Worm (Caenorhabditis elegans) whole organism, mixed stage, embryonic: ENCODE data around the gene ptr-18.

Experiments used
- M03D4.4 ChIP-seq: sonication (generic microtip); optimal IDR thresholded peaks from 2 replicates; lab custom pipeline; 2017; ENCODE audit warnings: mild to moderate bottlenecking, missing genetic modification characterization, missing compliant biosample characterization
- blmp-1 ChIP-seq: fragments of 150-350 bp; optimal IDR thresholded peaks from 2 replicates; lab custom pipeline; 2014; ENCODE audit warnings: missing biosample characterization, missing genetic modification characterization
- ceh-43 ChIP-seq: fragments of 200-800 bp; sonication (Bioruptor generic); optimal IDR thresholded peaks from 2 replicates; lab custom pipeline; 2018; ENCODE audit warnings: mild to moderate bottlenecking, missing genetic modification characterization, moderate library complexity, missing compliant biosample characterization
- ces-1 ChIP-seq: fragments of 150-350 bp; optimal IDR thresholded peaks from 2 replicates; lab custom pipeline; 2014; ENCODE audit warnings: missing biosample characterization, missing genetic modification reagents, missing genetic modification characterization
- cnd-1 ChIP-seq: fragments of 200-800 bp; sonication (Bioruptor generic); optimal IDR thresholded peaks from 2 replicates; lab custom pipeline; 2018; ENCODE audit warnings: mild to moderate bottlenecking, missing genetic modification characterization, missing compliant biosample characterization
- drap-1 ChIP-seq: fragments of 200-800 bp; sonication (Bioruptor generic); optimal IDR thresholded peaks from 3 replicates; lab custom pipeline; 2018; ENCODE audit warnings: mild to moderate bottlenecking, missing genetic modification characterization, missing compliant biosample characterization
- elt-1 ChIP-seq: sonication (generic microtip); optimal IDR thresholded peaks from 2 replicates; lab custom pipeline; 2017; ENCODE audit warnings: missing genetic modification characterization, mild to moderate bottlenecking, missing compliant biosample characterization, antibody characterized with exemption, moderate library complexity, borderline replicate concordance; ENCODE audit not compliant: insufficient read depth
- elt-3 ChIP-seq: fragments of 150-350 bp; optimal IDR thresholded peaks from 2 replicates; lab custom pipeline; 2014; ENCODE audit warnings: missing biosample characterization, missing genetic modification characterization
- flh-1 ChIP-seq: fragments of 200-800 bp; sonication (Bioruptor generic); optimal IDR thresholded peaks from 2 replicates; lab custom pipeline; 2018; ENCODE audit warnings: mild to moderate bottlenecking, missing genetic modification characterization, moderate library complexity, missing compliant biosample characterization
- ham-2 ChIP-seq: fragments of 200-800 bp; sonication (Bioruptor generic); optimal IDR thresholded peaks from 2 replicates; lab custom pipeline; 2018; ENCODE audit warnings: mild to moderate bottlenecking, missing genetic modification characterization, missing compliant biosample characterization
- hlh-1 ChIP-seq: fragments of 150-350 bp; optimal IDR thresholded peaks from 2 replicates; lab custom pipeline; 2014; ENCODE audit warnings: missing biosample characterization, missing genetic modification reagents, missing genetic modification characterization
- lin-13 ChIP-seq: fragments of 150-350 bp; optimal IDR thresholded peaks from 2 replicates; lab custom pipeline; 2014; ENCODE audit warnings: missing biosample characterization, missing genetic modification characterization
- lin-32 ChIP-seq: fragments of 200-800 bp; sonication (Bioruptor generic); optimal IDR thresholded peaks from 2 replicates; lab custom pipeline; 2018; ENCODE audit warnings: mild to moderate bottlenecking, missing genetic modification characterization, missing compliant biosample characterization
- lsy-2 ChIP-seq: fragments of 150-350 bp; optimal IDR thresholded peaks from 2 replicates; lab custom pipeline; 2014; ENCODE audit warnings: missing biosample characterization, missing genetic modification characterization
- mab-5 ChIP-seq: fragments of 150-350 bp; optimal IDR thresholded peaks from 2 replicates; lab custom pipeline; 2014; ENCODE audit warnings: missing biosample characterization, missing genetic modification characterization
- mep-1 ChIP-seq: fragments of 150-350 bp; optimal IDR thresholded peaks from 2 replicates; lab custom pipeline; 2017; ENCODE audit warnings: missing biosample characterization, missing genetic modification reagents, missing genetic modification characterization, inconsistent platforms
- mls-2 ChIP-seq: sonication (generic microtip); optimal IDR thresholded peaks from 2 replicates; lab custom pipeline; 2016; ENCODE audit warnings: mild to moderate bottlenecking, missing genetic modification characterization, moderate library complexity, missing compliant biosample characterization
- nhr-2 ChIP-seq: fragments of 150-350 bp; optimal IDR thresholded peaks from 2 replicates; lab custom pipeline; 2014; ENCODE audit warnings: missing biosample characterization, missing genetic modification characterization
- nhr-237 ChIP-seq: fragments of 150-350 bp; optimal IDR thresholded peaks from 2 replicates; lab custom pipeline; 2014; ENCODE audit warnings: missing biosample characterization, missing genetic modification characterization
- nhr-28 ChIP-seq: fragments of 150-350 bp; optimal IDR thresholded peaks from 2 replicates; lab custom pipeline; 2014; ENCODE audit warnings: missing biosample characterization, missing genetic modification characterization
- nhr-76 ChIP-seq: sonication (generic microtip); optimal IDR thresholded peaks from 2 replicates; lab custom pipeline; 2017; ENCODE audit warnings: missing biosample characterization, missing genetic modification characterization
- pha-4 ChIP-seq: fragments of 150-350 bp; optimal IDR thresholded peaks from 2 replicates; lab custom pipeline; 2018; ENCODE audit warnings: missing biosample characterization, missing genetic modification reagents, missing genetic modification characterization
- sem-2 ChIP-seq: fragments of 200-800 bp; sonication (Bioruptor generic); optimal IDR thresholded peaks from 2 replicates; lab custom pipeline; 2018; ENCODE audit warnings: mild to moderate bottlenecking, missing genetic modification characterization, missing compliant biosample characterization
- snpc-4 ChIP-seq: fragments of 150-350 bp; optimal IDR thresholded peaks from 2 replicates; lab custom pipeline; 2014; ENCODE audit warnings: missing biosample characterization, missing genetic modification characterization
- sptf-1 ChIP-seq: sonication (generic microtip); optimal IDR thresholded peaks from 2 replicates; lab custom pipeline; 2017; ENCODE audit warnings: mild to moderate bottlenecking, missing genetic modification characterization, moderate library complexity, missing compliant biosample characterization
- unc-120 ChIP-seq: sonication (generic microtip); optimal IDR thresholded peaks from 2 replicates; lab custom pipeline; 2017; ENCODE audit warnings: missing genetic modification characterization, missing compliant biosample characterization; ENCODE audit not compliant: poor library complexity, severe bottlenecking
- unc-39 ChIP-seq: fragments of 150-350 bp; optimal IDR thresholded peaks from 2 replicates; lab custom pipeline; 2014; ENCODE audit warnings: missing biosample characterization, missing genetic modification characterization
- unc-62 ChIP-seq: fragments of 150-350 bp; optimal IDR thresholded peaks from 2 replicates; lab custom pipeline; 2014; ENCODE audit warnings: missing biosample characterization, missing genetic modification reagents, missing genetic modification characterization
- zip-8 ChIP-seq: fragments of 150-350 bp; optimal IDR thresholded peaks from 2 replicates; lab custom pipeline; 2014; ENCODE audit warnings: missing biosample characterization, missing genetic modification characterization
- ztf-11 ChIP-seq: fragments of 150-350 bp; optimal IDR thresholded peaks from 2 replicates; lab custom pipeline; 2014; ENCODE audit warnings: missing biosample characterization, missing genetic modification characterization

ptr-18 gene

ce11 chrII:12994009-12994788, 28.9 kb downstream of the ptr-18 start:
- TF ChIP-seq nhr-2 (tag; lab: Kevin White, UChicago) = no peak
- TF ChIP-seq lin-13 (tag; lab: Kevin White, UChicago) = no peak
- no peak for TF ChIP-seq unc-39 (tag; lab: Kevin White, UChicago)
- TF ChIP-seq ztf-11 = no peak

ce11 chrII:12995322-12995721, 30.0 kb downstream of the ptr-18 start:
- TF ChIP-seq hlh-1 (no peak), unc-62 (GFP tag; lab: Kevin White, UChicago) (no peak), nhr-237 (tag; lab: Kevin White, UChicago) (no peak), ces-1 (GFP tag; lab: Kevin White, UChicago) (no peak), mls-2 (no peak), lin-32 (GFP tag; lab: Kevin White, UChicago) (no peak), nhr-76 (tag; lab: Kevin White, UChicago) (no peak), snpc-4 (no peak), elt-3 (tag; lab: Kevin White, UChicago) (no peak), ztf-11 (no peak), drap-1 (GFP tag; lab: Kevin White, UChicago) (no peak)

ce11 chrII:12996249-12996648, 30.9 kb downstream of the ptr-18 start, which contains the start of gene hphd-1:
Gene hphd-1 (minus strand): TSS chrII:12996571.
- TF ChIP-seq elt-3 (tag; lab: Kevin White, UChicago) = no peak
- no peak for TF ChIP-seq hlh-1
- no peak for TF ChIP-seq ztf-11
- TF ChIP-seq ces-1 (GFP tag; lab: Kevin White, UChicago) = no peak
- no peak for TF ChIP-seq mep-1 (tag; lab: Kevin White, UChicago)
- TF ChIP-seq unc-39 (tag; lab: Kevin White, UChicago) = no peak
- TF ChIP-seq nhr-28 = no peak
- TF ChIP-seq snpc-4 = no peak
- no peak for TF ChIP-seq nhr-76 (tag; lab: Kevin White, UChicago)
- no peak for TF ChIP-seq ceh-43 (GFP tag; lab: Kevin White, UChicago)
- TF ChIP-seq mab-5 (tag; lab: Kevin White, UChicago) = no peak
- TF ChIP-seq lsy-2 (tag; lab: Kevin White, UChicago) = no peak
- TF ChIP-seq pha-4 (tag; lab: Kevin White, UChicago) = no peak
- TF ChIP-seq sem-2 (GFP tag; lab: Kevin White, UChicago) = no peak
- no peak for TF ChIP-seq unc-62 (GFP tag; lab: Kevin White, UChicago)
- TF ChIP-seq elt-1 = no peak
- no peak for TF ChIP-seq mls-2
- TF ChIP-seq ham-2 (GFP tag; lab: Kevin White, UChicago) = no peak

- TF ChIP-seq unc-62 (GFP tag; lab: Kevin White, UChicago) = no peak
- no peak for TF ChIP-seq unc-39 (tag; lab: Kevin White, UChicago)
- no peak for TF ChIP-seq sptf-1 (tag; lab: Kevin White, UChicago)
- no peak for TF ChIP-seq lin-13 (tag; lab: Kevin White, UChicago)
- no peak for TF ChIP-seq flh-1
Measured at ce11 chrII:12997413-12997812, 32.1 kb downstream of the ptr-18 start, which contains the start of gene Y38F1A.7. Gene Y38F1A.7 (minus strand): TSS chrII:12997804.

- TF ChIP-seq elt-3 (tag; lab: Kevin White, UChicago) = no peak
- TF ChIP-seq nhr-28 = no peak
- no peak for TF ChIP-seq cnd-1
- TF ChIP-seq ham-2 (GFP tag; lab: Kevin White, UChicago) = no peak
- TF ChIP-seq M03D4.4 (tag; lab: Kevin White, UChicago) = no peak
- TF ChIP-seq mls-2 = no peak
- no peak for TF ChIP-seq lin-32 (GFP tag; lab: Kevin White, UChicago)
- no peak for TF ChIP-seq zip-8
- TF ChIP-seq sem-2 (GFP tag; lab: Kevin White, UChicago) = no peak
- no peak for TF ChIP-seq blmp-1 (tag; lab: Kevin White, UChicago)
- TF ChIP-seq ces-1 (GFP tag; lab: Kevin White, UChicago) = no peak
- no peak for TF ChIP-seq unc-62 (GFP tag; lab: Kevin White, UChicago)
- no peak for TF ChIP-seq unc-120 (tag; lab: Kevin White, UChicago)
- no peak for TF ChIP-seq nhr-76 (tag; lab: Kevin White, UChicago)
- no peak for TF ChIP-seq flh-1
- no peak for TF ChIP-seq mab-5 (tag; lab: Kevin White, UChicago)
Measured at ce11 chrII:13000753-13001152, 35.4 kb downstream of the ptr-18 start, which contains the start of gene Y38F1A.8. Gene Y38F1A.8 (minus strand): TSS chrII:13000853.
